Worm (Caenorhabditis elegans) whole organism, mixed stage, embryonic: ENCODE measurements around the gene str-102.

Experiments
- M03D4.4 ChIP-seq: sonication (generic microtip); optimal IDR thresholded peaks from 2 replicates; lab custom pipeline; 2017; ENCODE audit warnings: mild to moderate bottlenecking, missing genetic modification characterization, missing compliant biosample characterization
- bed-3 ChIP-seq: fragments of 200-800 bp; sonication (Bioruptor generic); optimal IDR thresholded peaks from 3 replicates; lab custom pipeline; 2018; ENCODE audit warnings: mild to moderate bottlenecking, missing genetic modification characterization, moderate library complexity, missing compliant biosample characterization
- ceh-43 ChIP-seq: fragments of 200-800 bp; sonication (Bioruptor generic); optimal IDR thresholded peaks from 2 replicates; lab custom pipeline; 2018; ENCODE audit warnings: mild to moderate bottlenecking, missing genetic modification characterization, moderate library complexity, missing compliant biosample characterization
- ceh-83 ChIP-seq: fragments of 200-800 bp; sonication (Bioruptor generic); optimal IDR thresholded peaks from 2 replicates; lab custom pipeline; 2018; ENCODE audit warnings: mild to moderate bottlenecking, missing genetic modification characterization, missing compliant biosample characterization
- ces-1 ChIP-seq: fragments of 150-350 bp; optimal IDR thresholded peaks from 2 replicates; lab custom pipeline; 2014; ENCODE audit warnings: missing biosample characterization, missing genetic modification reagents, missing genetic modification characterization
- cnd-1 ChIP-seq: fragments of 200-800 bp; sonication (Bioruptor generic); optimal IDR thresholded peaks from 2 replicates; lab custom pipeline; 2018; ENCODE audit warnings: mild to moderate bottlenecking, missing genetic modification characterization, missing compliant biosample characterization
- elt-1 ChIP-seq: sonication (generic microtip); optimal IDR thresholded peaks from 2 replicates; lab custom pipeline; 2017; ENCODE audit warnings: missing genetic modification characterization, mild to moderate bottlenecking, missing compliant biosample characterization, antibody characterized with exemption, moderate library complexity, borderline replicate concordance; ENCODE audit not compliant: insufficient read depth
- elt-3 ChIP-seq: fragments of 150-350 bp; optimal IDR thresholded peaks from 2 replicates; lab custom pipeline; 2014; ENCODE audit warnings: missing biosample characterization, missing genetic modification characterization
- flh-1 ChIP-seq: fragments of 200-800 bp; sonication (Bioruptor generic); optimal IDR thresholded peaks from 2 replicates; lab custom pipeline; 2018; ENCODE audit warnings: mild to moderate bottlenecking, missing genetic modification characterization, moderate library complexity, missing compliant biosample characterization
- ham-2 ChIP-seq: fragments of 200-800 bp; sonication (Bioruptor generic); optimal IDR thresholded peaks from 2 replicates; lab custom pipeline; 2018; ENCODE audit warnings: mild to moderate bottlenecking, missing genetic modification characterization, missing compliant biosample characterization
- hlh-1 ChIP-seq: fragments of 150-350 bp; optimal IDR thresholded peaks from 2 replicates; lab custom pipeline; 2014; ENCODE audit warnings: missing biosample characterization, missing genetic modification reagents, missing genetic modification characterization
- lin-13 ChIP-seq: fragments of 150-350 bp; optimal IDR thresholded peaks from 2 replicates; lab custom pipeline; 2014; ENCODE audit warnings: missing biosample characterization, missing genetic modification characterization
- mab-5 ChIP-seq: fragments of 150-350 bp; optimal IDR thresholded peaks from 2 replicates; lab custom pipeline; 2014; ENCODE audit warnings: missing biosample characterization, missing genetic modification characterization
- mep-1 ChIP-seq: fragments of 150-350 bp; optimal IDR thresholded peaks from 2 replicates; lab custom pipeline; 2017; ENCODE audit warnings: missing biosample characterization, missing genetic modification reagents, missing genetic modification characterization, inconsistent platforms
- mls-2 ChIP-seq: sonication (generic microtip); optimal IDR thresholded peaks from 2 replicates; lab custom pipeline; 2016; ENCODE audit warnings: mild to moderate bottlenecking, missing genetic modification characterization, moderate library complexity, missing compliant biosample characterization
- nhr-12 ChIP-seq: fragments of 150-350 bp; optimal IDR thresholded peaks from 2 replicates; lab custom pipeline; 2014; ENCODE audit warnings: missing biosample characterization, missing genetic modification characterization
- nhr-2 ChIP-seq: fragments of 150-350 bp; optimal IDR thresholded peaks from 2 replicates; lab custom pipeline; 2014; ENCODE audit warnings: missing biosample characterization, missing genetic modification characterization
- nhr-237 ChIP-seq: fragments of 150-350 bp; optimal IDR thresholded peaks from 2 replicates; lab custom pipeline; 2014; ENCODE audit warnings: missing biosample characterization, missing genetic modification characterization
- nhr-28 ChIP-seq: fragments of 150-350 bp; optimal IDR thresholded peaks from 2 replicates; lab custom pipeline; 2014; ENCODE audit warnings: missing biosample characterization, missing genetic modification characterization
- nhr-76 ChIP-seq: sonication (generic microtip); optimal IDR thresholded peaks from 2 replicates; lab custom pipeline; 2017; ENCODE audit warnings: missing biosample characterization, missing genetic modification characterization
- pha-4 ChIP-seq: fragments of 150-350 bp; optimal IDR thresholded peaks from 2 replicates; lab custom pipeline; 2018; ENCODE audit warnings: missing biosample characterization, missing genetic modification reagents, missing genetic modification characterization
- sem-2 ChIP-seq: fragments of 200-800 bp; sonication (Bioruptor generic); optimal IDR thresholded peaks from 2 replicates; lab custom pipeline; 2018; ENCODE audit warnings: mild to moderate bottlenecking, missing genetic modification characterization, missing compliant biosample characterization
- sptf-1 ChIP-seq: sonication (generic microtip); optimal IDR thresholded peaks from 2 replicates; lab custom pipeline; 2017; ENCODE audit warnings: mild to moderate bottlenecking, missing genetic modification characterization, moderate library complexity, missing compliant biosample characterization
- tbx-8 ChIP-seq: fragments of 200-800 bp; sonication (Bioruptor generic); optimal IDR thresholded peaks from 2 replicates; lab custom pipeline; 2018; ENCODE audit warnings: mild to moderate bottlenecking, missing genetic modification characterization, moderate library complexity, missing compliant biosample characterization
- unc-120 ChIP-seq: sonication (generic microtip); optimal IDR thresholded peaks from 2 replicates; lab custom pipeline; 2017; ENCODE audit warnings: missing genetic modification characterization, missing compliant biosample characterization; ENCODE audit not compliant: poor library complexity, severe bottlenecking
- unc-39 ChIP-seq: fragments of 150-350 bp; optimal IDR thresholded peaks from 2 replicates; lab custom pipeline; 2014; ENCODE audit warnings: missing biosample characterization, missing genetic modification characterization
- unc-62 ChIP-seq: fragments of 150-350 bp; optimal IDR thresholded peaks from 2 replicates; lab custom pipeline; 2014; ENCODE audit warnings: missing biosample characterization, missing genetic modification reagents, missing genetic modification characterization
- zip-8 ChIP-seq: fragments of 150-350 bp; optimal IDR thresholded peaks from 2 replicates; lab custom pipeline; 2014; ENCODE audit warnings: missing biosample characterization, missing genetic modification characterization
- ztf-11 ChIP-seq: fragments of 150-350 bp; optimal IDR thresholded peaks from 2 replicates; lab custom pipeline; 2014; ENCODE audit warnings: missing biosample characterization, missing genetic modification characterization

The str-102 gene

ce11 chrV:15377903-15378302 lies 6.9 kb upstream of the str-102 start, which contains the start of gene srh-122:
Gene srh-122 (minus strand): TSS chrV:15378003.
- TF ChIP-seq nhr-237 (no peak), flh-1 (no peak), unc-39 (tag; lab: Kevin White, UChicago) (no peak), hlh-1 (tag; lab: Kevin White, UChicago) (no peak), sem-2 (no peak), elt-1 (tag; lab: Kevin White, UChicago) (no peak), nhr-28 (tag; lab: Kevin White, UChicago) (no peak), ztf-11 (no peak), nhr-12 (tag; lab: Kevin White, UChicago) (no peak), cnd-1 (tag; lab: Kevin White, UChicago) (no peak)
- TF ChIP-seq, all 35 proteins: peak for 0

ce11 chrV:15379817-15380216 lies 5.0 kb upstream of the str-102 start, which contains the start of gene srh-251:
Gene srh-251 (minus strand): TSS chrV:15379917.
- TF ChIP-seq ces-1 (GFP tag; lab: Kevin White, UChicago) (no peak), pha-4 (tag; lab: Kevin White, UChicago) (no peak), cnd-1 (tag; lab: Kevin White, UChicago) (no peak), mep-1 (no peak), ztf-11 (no peak), ceh-43 (GFP tag; lab: Kevin White, UChicago) (no peak), nhr-12 (tag; lab: Kevin White, UChicago) (no peak)

ce11 chrV:15380857-15381256 lies 4.0 kb upstream of the str-102 start, which contains the start of gene dhs-23:
Gene dhs-23 (plus strand): TSS chrV:15381219.
- TF ChIP-seq unc-39 (tag; lab: Kevin White, UChicago) = no peak
- TF ChIP-seq bed-3 (GFP tag; lab: Kevin White, UChicago) = no peak
- TF ChIP-seq ztf-11 = no peak
- TF ChIP-seq nhr-76 (tag; lab: Kevin White, UChicago) = no peak
- no peak for TF ChIP-seq M03D4.4 (tag; lab: Kevin White, UChicago)
- TF ChIP-seq cnd-1 (tag; lab: Kevin White, UChicago) = no peak
- TF ChIP-seq unc-62 = no peak
- no peak for TF ChIP-seq mls-2 (tag; lab: Kevin White, UChicago)
- no peak for TF ChIP-seq pha-4 (tag; lab: Kevin White, UChicago)
- TF ChIP-seq ceh-43 (GFP tag; lab: Kevin White, UChicago) = no peak
- TF ChIP-seq nhr-28 (tag; lab: Kevin White, UChicago) = no peak

ce11 chrV:15383739-15384138 lies 1.1 kb upstream of the str-102 start, which contains the start of gene str-88:
Gene str-88 (minus strand): TSS chrV:15383839.
- no peak for TF ChIP-seq ham-2 (GFP tag; lab: Kevin White, UChicago)
- TF ChIP-seq nhr-237 = no peak
- TF ChIP-seq sptf-1 = no peak
- TF ChIP-seq lin-13 (tag; lab: Kevin White, UChicago) = no peak
- TF ChIP-seq ceh-83 = no peak
- TF ChIP-seq elt-3 (tag; lab: Kevin White, UChicago) = no peak
- no peak for TF ChIP-seq zip-8 (tag; lab: Kevin White, UChicago)
- no peak for TF ChIP-seq ces-1 (GFP tag; lab: Kevin White, UChicago)
- no peak for TF ChIP-seq mep-1
- no peak for TF ChIP-seq tbx-8 (GFP tag; lab: Kevin White, UChicago)
- TF ChIP-seq hlh-1 (tag; lab: Kevin White, UChicago) = no peak
- no peak for TF ChIP-seq nhr-28 (tag; lab: Kevin White, UChicago)
- no peak for TF ChIP-seq ceh-43 (GFP tag; lab: Kevin White, UChicago)
- no peak for TF ChIP-seq unc-62
- TF ChIP-seq nhr-2 = no peak
- no peak for TF ChIP-seq unc-120
- no peak for TF ChIP-seq M03D4.4 (tag; lab: Kevin White, UChicago)
- TF ChIP-seq mab-5 (tag; lab: Kevin White, UChicago) = no peak

- TF ChIP-seq elt-3 (tag; lab: Kevin White, UChicago) (no peak), flh-1 (no peak), hlh-1 (tag; lab: Kevin White, UChicago) (no peak), zip-8 (tag; lab: Kevin White, UChicago) (peak; percentile 19)
- TF ChIP-seq, all 35 proteins: peak for 1
These were observed 4.1 kb downstream of the str-102 start, which contains the start of gene srh-170 for ce11 chrV:15388820-15389384. Gene srh-170 (minus strand): TSS chrV:15388870.
